Worm (Caenorhabditis elegans) whole organism, L1 larva: Measurements from ENCODE around the gene rpi-1.

Experiments
- irx-1 ChIP-seq: sonication (generic microtip); optimal IDR thresholded peaks from 2 replicates; lab custom pipeline; 2016; ENCODE audit warnings: missing genetic modification characterization, missing compliant biosample characterization
- mdl-1 ChIP-seq, 2 experiments: fragments of 150-350 bp; optimal IDR thresholded peaks; 2 replicates each; lab custom pipeline; 2014 to 2017; ENCODE audit warnings: missing biosample characterization in 2 of 2, missing genetic modification characterization in 2 of 2, inconsistent platforms in 1 of 2
- mep-1 ChIP-seq: fragments of 150-350 bp; optimal IDR thresholded peaks from 2 replicates; lab custom pipeline; 2014; ENCODE audit warnings: missing biosample characterization, missing genetic modification characterization
- nhr-12 ChIP-seq: sonication (generic microtip); optimal IDR thresholded peaks from 2 replicates; lab custom pipeline; 2017; ENCODE audit warnings: missing biosample characterization, missing genetic modification characterization
- nhr-237 ChIP-seq: fragments of 150-350 bp; optimal IDR thresholded peaks from 2 replicates; lab custom pipeline; 2014; ENCODE audit warnings: missing biosample characterization, missing genetic modification characterization
- nhr-76 ChIP-seq: sonication (generic microtip); optimal IDR thresholded peaks from 2 replicates; lab custom pipeline; 2017; ENCODE audit warnings: missing biosample characterization, missing genetic modification characterization
- nhr-84 ChIP-seq: sonication (generic microtip); optimal IDR thresholded peaks from 2 replicates; lab custom pipeline; 2017; ENCODE audit warnings: missing biosample characterization, missing genetic modification characterization
- snpc-4 ChIP-seq: fragments of 150-350 bp; optimal IDR thresholded peaks from 2 replicates; lab custom pipeline; 2014; ENCODE audit warnings: missing biosample characterization, missing genetic modification characterization
- ztf-11 ChIP-seq, 2 experiments: sonication (generic microtip); optimal IDR thresholded peaks; 2 replicates each; lab custom pipeline; 2016 to 2017; ENCODE audit warnings: missing genetic modification characterization in 2 of 2, missing biosample characterization in 1 of 2, missing compliant biosample characterization in 1 of 2

DNA sequence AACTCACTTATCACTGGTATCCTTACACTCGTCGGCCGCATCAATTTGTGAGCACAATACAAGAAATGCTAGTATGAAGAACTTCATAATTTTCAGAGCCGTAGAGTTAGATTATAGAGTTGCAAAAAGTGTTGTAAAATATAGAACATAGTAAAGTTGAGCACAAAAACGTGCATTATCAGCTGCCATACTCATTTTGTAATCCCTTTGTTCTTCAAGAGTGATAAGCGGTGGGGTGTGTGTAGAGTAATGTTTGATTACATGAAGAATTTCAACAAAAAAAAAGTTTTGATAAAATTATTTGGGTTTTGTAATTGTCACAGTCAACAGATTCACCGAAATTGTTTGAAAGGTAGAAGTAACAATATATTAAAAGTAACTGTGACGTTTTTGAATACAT is 20.7 kb upstream of the rpi-1 start, which contains the start of the genes Y39G8B.13 and Y39G8B.10:
- TF ChIP-seq nhr-76 (no peak), nhr-12 (tag; lab: Kevin White, UChicago) (no peak), irx-1 (tag; lab: Kevin White, UChicago) (no peak), nhr-237 (tag; lab: Kevin White, UChicago) (no peak), ztf-11 (tag; optimal IDR thresholded peaks at IDR 0.05; lab: Kevin White, UChicago) (no peak), mep-1 (tag; lab: Kevin White, UChicago) (no peak), snpc-4 (tag; lab: Kevin White, UChicago) (no peak), nhr-84 (tag; lab: Kevin White, UChicago) (no peak), mdl-1 (tag; optimal IDR thresholded peaks at IDR 0.05; lab: Kevin White, UChicago) (no peak)
